Worm (Caenorhabditis elegans) whole organism, L4 larva: ENCODE measurements around the gene osm-11.
A peak's percentile ranks its signal among the peaks of the same experiment; 100 is the strongest.

ENCODE experiments used
- aha-1 ChIP-seq: fragments of 150-350 bp; peaks from one replicate; lab custom pipeline; 2014; ENCODE audit warnings: missing biosample characterization, missing genetic modification characterization
- aly-2 ChIP-seq: sonication (generic microtip); optimal IDR thresholded peaks from 2 replicates; lab custom pipeline; 2018; ENCODE audit warnings: missing biosample characterization, missing genetic modification characterization
- ama-1 ChIP-seq: fragments of 150-350 bp; optimal IDR thresholded peaks from 2 replicates; lab custom pipeline; 2014; ENCODE audit warnings: inconsistent platforms, mixed read lengths
- ceh-28 ChIP-seq: fragments of 150-350 bp; optimal IDR thresholded peaks from 2 replicates; lab custom pipeline; 2014; ENCODE audit warnings: missing biosample characterization, missing genetic modification reagents, missing genetic modification characterization
- ceh-32 ChIP-seq: sonication (generic microtip); optimal IDR thresholded peaks from 2 replicates; lab custom pipeline; 2016; ENCODE audit warnings: mild to moderate bottlenecking, missing genetic modification characterization, missing compliant biosample characterization; ENCODE audit not compliant: poor library complexity
- ceh-44 ChIP-seq: fragments of 200-800 bp; sonication (Bioruptor generic); IDR thresholded peaks from 2 replicates; pipeline ENCODE4 v1.3.6; 2022; ENCODE audit warnings: missing genetic modification reagents, missing genetic modification characterization, missing compliant biosample characterization
- ceh-82 ChIP-seq: sonication (generic microtip); optimal IDR thresholded peaks from 2 replicates; lab custom pipeline; 2017; ENCODE audit warnings: missing biosample characterization, missing genetic modification characterization
- cey-2 ChIP-seq: sonication (generic microtip); optimal IDR thresholded peaks from 3 replicates; lab custom pipeline; 2017; ENCODE audit warnings: missing genetic modification characterization, mild to moderate bottlenecking, missing compliant biosample characterization, antibody characterized with exemption, borderline replicate concordance; ENCODE audit not compliant: insufficient read depth
- daf-16 ChIP-seq, 3 experiments: sonication (generic microtip); optimal IDR thresholded peaks; 2 replicates each; lab custom pipeline; 2016 to 2017; ENCODE audit warnings: missing genetic modification characterization in 3 of 3, missing genetic modification reagents in 3 of 3, mild to moderate bottlenecking in 2 of 3, missing compliant biosample characterization in 2 of 3, missing biosample characterization in 1 of 3, moderate library complexity in 1 of 3
- daf-8 ChIP-seq: fragments of 200-800 bp; sonication (Bioruptor generic); IDR thresholded peaks from 2 replicates; pipeline ENCODE4 v1.3.6; 2022; ENCODE audit warnings: missing genetic modification characterization, missing compliant biosample characterization
- duxl-1 ChIP-seq: sonication (generic microtip); optimal IDR thresholded peaks from 2 replicates; lab custom pipeline; 2016; ENCODE audit warnings: mild to moderate bottlenecking, missing genetic modification characterization, moderate library complexity, missing compliant biosample characterization; ENCODE audit not compliant: poor library complexity
- fkh-10 ChIP-seq: fragments of 150-350 bp; optimal IDR thresholded peaks from 2 replicates; lab custom pipeline; 2014; ENCODE audit warnings: missing biosample characterization, missing genetic modification reagents, missing genetic modification characterization
- fos-1 ChIP-seq: fragments of 150-350 bp; optimal IDR thresholded peaks from 2 replicates; lab custom pipeline; 2014; ENCODE audit warnings: missing biosample characterization, missing genetic modification characterization
- hif-1 ChIP-seq, 2 experiments: sonication (generic microtip); optimal IDR thresholded peaks; 2 replicates each; lab custom pipeline; 2016 to 2017; ENCODE audit warnings: missing compliant biosample characterization in 2 of 2, missing genetic modification characterization in 2 of 2, missing genetic modification reagents in 2 of 2, missing genotype in 2 of 2, mild to moderate bottlenecking in 1 of 2
- hlh-11 ChIP-seq: fragments of 200-800 bp; sonication (Bioruptor generic); optimal IDR thresholded peaks from 2 replicates; lab custom pipeline; 2018; ENCODE audit warnings: mild to moderate bottlenecking, missing genetic modification characterization, missing compliant biosample characterization
- hlh-30 ChIP-seq: sonication (generic microtip); optimal IDR thresholded peaks from 2 replicates; lab custom pipeline; 2017; ENCODE audit warnings: antibody characterized with exemption, mild to moderate bottlenecking, missing genetic modification characterization, missing compliant biosample characterization; ENCODE audit not compliant: insufficient read depth
- lir-3 ChIP-seq: sonication (generic microtip); optimal IDR thresholded peaks from 2 replicates; lab custom pipeline; 2016; ENCODE audit warnings: mild to moderate bottlenecking, missing genetic modification characterization, missing compliant biosample characterization
- lsy-2 ChIP-seq, 2 experiments: fragments of 150-350 bp in 1 of 2; sonication (generic microtip) in 1 of 2; optimal IDR thresholded peaks; 2 replicates each; lab custom pipeline; 2014 to 2017; ENCODE audit warnings: missing biosample characterization in 2 of 2, missing genetic modification characterization in 2 of 2
- madf-9 ChIP-seq: fragments of 200-800 bp; sonication (Bioruptor generic); conservative IDR thresholded peaks from 2 replicates; pipeline ENCODE4 v1.3.6; 2022; ENCODE audit warnings: missing genetic modification reagents, missing genetic modification characterization, missing compliant biosample characterization
- mxl-3 ChIP-seq: fragments of 200-800 bp; sonication (Bioruptor generic); optimal IDR thresholded peaks from 2 replicates; lab custom pipeline; 2018; ENCODE audit warnings: mild to moderate bottlenecking, missing genetic modification characterization, missing compliant biosample characterization
- nhr-11 ChIP-seq: fragments of 150-350 bp; optimal IDR thresholded peaks from 2 replicates; lab custom pipeline; 2014; ENCODE audit warnings: missing biosample characterization, missing genetic modification characterization
- nhr-237 ChIP-seq: sonication (generic microtip); optimal IDR thresholded peaks from 2 replicates; lab custom pipeline; 2017; ENCODE audit warnings: missing biosample characterization, missing genetic modification characterization
- nhr-28 ChIP-seq: fragments of 150-350 bp; optimal IDR thresholded peaks from 2 replicates; lab custom pipeline; 2014; ENCODE audit warnings: missing biosample characterization, missing genetic modification characterization
- nhr-76 ChIP-seq: fragments of 150-350 bp; optimal IDR thresholded peaks from 2 replicates; lab custom pipeline; 2014; ENCODE audit warnings: missing biosample characterization, missing genetic modification characterization
- pha-4 ChIP-seq, 2 experiments: fragments of 150-350 bp in 1 of 2; fragments of 200-800 bp in 1 of 2; sonication (Bioruptor generic) in 1 of 2; IDR thresholded peaks in 1 of 2; optimal IDR thresholded peaks in 1 of 2; 2 replicates each; pipeline versions ENCODE4 v1.3.6 to Lab custom; 2014 to 2022; ENCODE audit warnings: missing genetic modification characterization in 2 of 2, missing genetic modification reagents in 2 of 2, missing biosample characterization in 1 of 2, missing compliant biosample characterization in 1 of 2
- pqm-1 ChIP-seq: sonication (generic microtip); optimal IDR thresholded peaks from 2 replicates; lab custom pipeline; 2017; ENCODE audit warnings: missing biosample characterization, missing genetic modification characterization
- sdz-12 ChIP-seq: fragments of 200-800 bp; sonication (Bioruptor generic); optimal IDR thresholded peaks from 2 replicates; lab custom pipeline; 2018; ENCODE audit warnings: mild to moderate bottlenecking, missing genetic modification characterization, missing compliant biosample characterization
- set-16 ChIP-seq: fragments of 200-800 bp; sonication (Bioruptor generic); IDR thresholded peaks from 2 replicates; pipeline ENCODE4 v1.3.6; 2022; ENCODE audit warnings: missing genetic modification reagents, missing genetic modification characterization, missing compliant biosample characterization
- snpc-4 ChIP-seq: fragments of 150-350 bp; optimal IDR thresholded peaks from 2 replicates; lab custom pipeline; 2014; ENCODE audit warnings: missing biosample characterization, missing genetic modification characterization
- spr-1 ChIP-seq: sonication (generic microtip); optimal IDR thresholded peaks from 2 replicates; lab custom pipeline; 2016; ENCODE audit warnings: mild to moderate bottlenecking, missing genetic modification characterization, missing compliant biosample characterization
- spr-3 ChIP-seq: fragments of 200-800 bp; sonication (Bioruptor generic); optimal IDR thresholded peaks from 2 replicates; lab custom pipeline; 2018; ENCODE audit warnings: mild to moderate bottlenecking, missing genetic modification characterization, missing compliant biosample characterization
- unc-62 ChIP-seq, 3 experiments: fragments of 150-350 bp in 1 of 3; sonication (generic microtip); optimal IDR thresholded peaks in 2 of 3; peaks in 1 of 3; 1 replicate in 1 of 3; 2 replicates in 2 of 3; lab custom pipeline; 2014 to 2017; ENCODE audit warnings: missing biosample characterization in 3 of 3, missing genetic modification characterization in 3 of 3, missing genetic modification reagents in 3 of 3, missing genotype in 1 of 3
- zfp-2 ChIP-seq: sonication (generic microtip); optimal IDR thresholded peaks from 2 replicates; lab custom pipeline; 2016; ENCODE audit warnings: mild to moderate bottlenecking, missing genetic modification characterization, missing compliant biosample characterization
- zfp-3 ChIP-seq: fragments of 200-800 bp; sonication (Bioruptor generic); conservative IDR thresholded peaks from 2 replicates; pipeline ENCODE4 v1.3.6; 2022; ENCODE audit warnings: missing genetic modification reagents, missing genetic modification characterization, missing compliant biosample characterization
- zip-2 ChIP-seq: fragments of 150-350 bp; optimal IDR thresholded peaks from 2 replicates; lab custom pipeline; 2014; ENCODE audit warnings: missing biosample characterization, missing genetic modification characterization

The osm-11 gene

ce11 chrX:17386130-17386529 lies 35.3 kb downstream of the osm-11 start:
- TF ChIP-seq pqm-1 (tag; lab: Kevin White, UChicago), result peak; percentile 53
- no peak for TF ChIP-seq snpc-4 (tag; lab: Kevin White, UChicago)
- TF ChIP-seq daf-16 (GFP tag; optimal IDR thresholded peaks at IDR 0.05; lab: Kevin White, UChicago), result no peak
- peak; percentile 81 for TF ChIP-seq daf-16 (tag; optimal IDR thresholded peaks at IDR 0.05; lab: Kevin White, UChicago)
- no peak for TF ChIP-seq nhr-76 (tag; lab: Kevin White, UChicago)
- TF ChIP-seq unc-62 (GFP tag; optimal IDR thresholded peaks at IDR 0.05 in 1 of 2; lab: Kevin White, UChicago), result peak in 1 of 2 experiments; percentile 78
- TF ChIP-seq unc-62 (tag; optimal IDR thresholded peaks at IDR 0.05; lab: Kevin White, UChicago), result no peak
- TF ChIP-seq nhr-28 (tag; lab: Kevin White, UChicago), result peak; percentile 1

ce11 chrX:17385102-17385501 lies 36.3 kb downstream of the osm-11 start:
- TF ChIP-seq nhr-11, result peak; percentile 80
- peak in 1 of 2 experiments; percentile 85 for TF ChIP-seq unc-62 (GFP tag; optimal IDR thresholded peaks at IDR 0.05 in 1 of 2; lab: Kevin White, UChicago)
- no peak for TF ChIP-seq unc-62 (tag; optimal IDR thresholded peaks at IDR 0.05; lab: Kevin White, UChicago)
- TF ChIP-seq ceh-28 (tag; lab: Kevin White, UChicago), result no peak
- TF ChIP-seq hif-1 (tag; optimal IDR thresholded peaks at IDR 0.05; lab: Kevin White, UChicago), result peak in 1 of 2 experiments; percentile 25
- TF ChIP-seq aly-2, result no peak
- TF ChIP-seq ceh-32, result no peak
- TF ChIP-seq hlh-11 (tag; lab: Kevin White, UChicago), result peak; percentile 19
- peak in 1 of 2 experiments; percentile 20 for TF ChIP-seq daf-16 (GFP tag; optimal IDR thresholded peaks at IDR 0.05; lab: Kevin White, UChicago)
- no peak for TF ChIP-seq daf-16 (tag; optimal IDR thresholded peaks at IDR 0.05; lab: Kevin White, UChicago)
- TF ChIP-seq lsy-2 (tag; optimal IDR thresholded peaks at IDR 0.05; lab: Kevin White, UChicago), result no peak
- TF ChIP-seq hlh-30 (tag; lab: Kevin White, UChicago), result peak; percentile 46

- TF ChIP-seq daf-8 (GFP tag; lab: Robert Waterston, UW), result no peak
- TF ChIP-seq aha-1 (tag; lab: Kevin White, UChicago), result no peak
- TF ChIP-seq spr-1, result no peak
- no peak for TF ChIP-seq ceh-82 (tag; lab: Kevin White, UChicago)
- no peak for TF ChIP-seq mxl-3 (GFP tag; lab: Kevin White, UChicago)
- TF ChIP-seq nhr-28 (tag; lab: Kevin White, UChicago), result no peak
- TF ChIP-seq spr-3 (GFP tag; lab: Kevin White, UChicago), result no peak
- no peak for TF ChIP-seq ama-1 (lab: Kevin White, UChicago)
- no peak for TF ChIP-seq cey-2 (tag; lab: Kevin White, UChicago)
- TF ChIP-seq zfp-2 (tag; lab: Kevin White, UChicago), result no peak
- TF ChIP-seq set-16 (GFP tag; lab: Robert Waterston, UW), result peak; percentile 70; the same call in 1 of the 2 replicates
- no peak for TF ChIP-seq ceh-44
- TF ChIP-seq sdz-12 (GFP tag; lab: Kevin White, UChicago), result no peak
- TF ChIP-seq unc-62 (GFP tag; optimal IDR thresholded peaks at IDR 0.05 in 1 of 2; lab: Kevin White, UChicago), result peak in 1 of 2 experiments; percentile 17
- TF ChIP-seq unc-62 (tag; optimal IDR thresholded peaks at IDR 0.05; lab: Kevin White, UChicago), result no peak
- TF ChIP-seq lir-3, result no peak
- no peak for TF ChIP-seq fos-1 (tag; lab: Kevin White, UChicago)
These were observed 37.0 kb downstream of the osm-11 start for ce11 chrX:17384343-17384742.

- TF ChIP-seq fos-1 (tag; lab: Kevin White, UChicago), result no peak
- no peak for TF ChIP-seq madf-9
- TF ChIP-seq nhr-237, result no peak
- no peak for TF ChIP-seq fkh-10 (GFP tag; lab: Kevin White, UChicago)
- peak in 1 of 2 experiments; percentile 5 for TF ChIP-seq unc-62 (GFP tag; optimal IDR thresholded peaks at IDR 0.05 in 1 of 2; lab: Kevin White, UChicago)
- TF ChIP-seq unc-62 (tag; optimal IDR thresholded peaks at IDR 0.05; lab: Kevin White, UChicago), result no peak
These were observed 39.4 kb downstream of the osm-11 start, which contains the start of gene F10D7.4 for ce11 chrX:17381975-17382374. TSS of gene F10D7.4 (minus strand) at chrX:17382075.

ce11 chrX:17379675-17380074 lies 41.7 kb downstream of the osm-11 start, which contains the start of gene F10D7.10:
TSS of gene F10D7.10 (minus strand) at chrX:17379775.
- TF ChIP-seq aha-1 (tag; lab: Kevin White, UChicago) (no peak), aly-2 (no peak), zfp-2 (tag; lab: Kevin White, UChicago) (no peak), zfp-3 (GFP tag; lab: Robert Waterston, UW) (no peak), ama-1 (lab: Kevin White, UChicago) (no peak), zip-2 (no peak), duxl-1 (no peak), daf-16 (GFP tag; optimal IDR thresholded peaks at IDR 0.05; lab: Kevin White, UChicago) (no peak), daf-16 (tag; optimal IDR thresholded peaks at IDR 0.05; lab: Kevin White, UChicago) (no peak), pha-4 (GFP tag; IDR thresholded peaks at IDR 0.05; lab: Robert Waterston, UW) (no peak), pha-4 (tag; optimal IDR thresholded peaks at IDR 0.05; lab: Kevin White, UChicago) (no peak)
